Worm (Caenorhabditis elegans) whole organism, L2 larva: ENCODE measurements around the gene C06G1.1.

ENCODE experiments used
- unc-39 ChIP-seq: fragments of 150-350 bp; optimal IDR thresholded peaks from 2 replicates; lab custom pipeline; 2014; ENCODE audit warnings: missing biosample characterization, missing genetic modification characterization
- ztf-4 ChIP-seq: fragments of 150-350 bp; optimal IDR thresholded peaks from 2 replicates; lab custom pipeline; 2014; ENCODE audit warnings: missing biosample characterization, missing genetic modification characterization

- TF ChIP-seq unc-39 (tag; lab: Kevin White, UChicago) (no peak), ztf-4 (tag; lab: Kevin White, UChicago) (no peak)
These were observed 21.7 kb upstream of the C06G1.1 start for ce11 chrX:16611333-16612043.
